Worm (Caenorhabditis elegans): ENCODE measurements around the gene K02G10.5.

DNA sequence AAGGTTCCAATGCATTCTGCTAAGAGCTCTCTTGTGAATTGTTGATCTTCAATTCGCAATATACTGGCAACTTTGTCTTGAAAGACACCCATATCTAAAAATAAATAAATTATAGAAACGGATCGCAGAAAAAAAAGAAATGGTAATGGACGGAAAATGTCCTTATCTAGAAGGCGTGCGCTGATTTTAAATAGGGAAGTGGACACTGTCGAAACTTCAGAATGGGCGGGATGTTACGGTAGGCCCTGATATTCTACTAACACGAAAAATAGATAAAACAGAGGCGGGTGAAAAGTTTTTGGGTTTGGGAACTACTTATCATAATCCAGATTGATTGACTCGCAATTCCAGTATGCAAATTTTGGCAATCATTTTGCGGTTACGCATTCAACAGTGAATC, 13.9 kb upstream of the K02G10.5 start, which contains the start of gene aqp-8:
- TF ChIP-seq him-1 (tag; optimal IDR thresholded peaks at IDR 0.05) (no peak), dao-5 (tag; optimal IDR thresholded peaks at IDR 0.05) (no peak), W03F9.2 (tag; optimal IDR thresholded peaks at IDR 0.05) (no peak)

Measured in whole organism, L4/young adult.